Fruit fly (Drosophila melanogaster): ENCODE measurements around the gene CG8562.

Gene CG8562

dm6 chr3L:7380395-7380794 is 17.7 kb upstream of the CG8562 start:
- no peak for TF ChIP-seq CTCF (optimal IDR thresholded peaks at IDR 0.05)
- TF ChIP-seq CG8478 (optimal IDR thresholded peaks at IDR 0.05): no peak

- no peak for TF ChIP-seq CTCF (optimal IDR thresholded peaks at IDR 0.05)
Observed at dm6 chr3L:7381359-7381976, 16.6 kb upstream of the CG8562 start, which contains the start of the genes SMSr and smid. Gene SMSr, minus strand, starts transcription at chr3L:7381474. Gene smid, plus strand, starts transcription at chr3L:7381614.

dm6 chr3L:7387814-7388213 is 10.3 kb upstream of the CG8562 start, which contains the start of gene CG8564:
Gene CG8564, minus strand, starts transcription at chr3L:7387914.
- TF ChIP-seq CTCF (optimal IDR thresholded peaks at IDR 0.05): no peak
- TF ChIP-seq CG8478 (optimal IDR thresholded peaks at IDR 0.05): no peak

dm6 chr3L:7390004-7390403 is 8.1 kb upstream of the CG8562 start:
- TF ChIP-seq CG8478 (optimal IDR thresholded peaks at IDR 0.05): no peak
- TF ChIP-seq CTCF (optimal IDR thresholded peaks at IDR 0.05): no peak

- TF ChIP-seq CG8478 (optimal IDR thresholded peaks at IDR 0.05) (no peak), CTCF (optimal IDR thresholded peaks at IDR 0.05) (no peak)
Observed at dm6 chr3L:7390442-7390841, 7.6 kb upstream of the CG8562 start, which contains the start of gene CG8563. Gene CG8563, plus strand, starts transcription at chr3L:7390742.

- no peak for TF ChIP-seq CG8478 (optimal IDR thresholded peaks at IDR 0.05)
- TF ChIP-seq CTCF (optimal IDR thresholded peaks at IDR 0.05): no peak
Observed at dm6 chr3L:7396055-7396454, 2.0 kb upstream of the CG8562 start, which contains the start of gene CG32379. Gene CG32379, plus strand, starts transcription at chr3L:7396355.

dm6 chr3L:7399770-7400169 is 1.7 kb downstream of the CG8562 start, which contains the start of gene CG18417:
Gene CG18417, plus strand, starts transcription at chr3L:7400070.
- TF ChIP-seq CTCF (optimal IDR thresholded peaks at IDR 0.05) (no peak), CG8478 (optimal IDR thresholded peaks at IDR 0.05) (no peak)

- TF ChIP-seq CG8478 (optimal IDR thresholded peaks at IDR 0.05) (no peak), CTCF (optimal IDR thresholded peaks at IDR 0.05) (no peak)
Observed at dm6 chr3L:7401972-7402371, 3.9 kb downstream of the CG8562 start.

- TF ChIP-seq CTCF (optimal IDR thresholded peaks at IDR 0.05) (no peak), CG8478 (optimal IDR thresholded peaks at IDR 0.05) (no peak)
Observed at dm6 chr3L:7404081-7404480, 6.0 kb downstream of the CG8562 start, which contains the start of gene CG8560. Gene CG8560, minus strand, starts transcription at chr3L:7404181.

dm6 chr3L:7422578-7422977 is 24.5 kb downstream of the CG8562 start:
- TF ChIP-seq CG8478 (optimal IDR thresholded peaks at IDR 0.05) (no peak), CTCF (optimal IDR thresholded peaks at IDR 0.05) (no peak)

- no peak for TF ChIP-seq CG8478 (optimal IDR thresholded peaks at IDR 0.05)
Observed at dm6 chr3L:7423517-7423916, 25.4 kb downstream of the CG8562 start, which contains the start of gene CG42458. Gene CG42458, plus strand, starts transcription at chr3L:7423827.

dm6 chr3L:7432265-7432664 is 34.2 kb downstream of the CG8562 start:
- no peak for TF ChIP-seq CG8478 (optimal IDR thresholded peaks at IDR 0.05)

dm6 chr3L:7432811-7433324 is 34.8 kb downstream of the CG8562 start:
- no peak for TF ChIP-seq CG8478 (optimal IDR thresholded peaks at IDR 0.05)

- no peak for TF ChIP-seq CG8478 (optimal IDR thresholded peaks at IDR 0.05)
- no peak for TF ChIP-seq CTCF (optimal IDR thresholded peaks at IDR 0.05)
Observed at dm6 chr3L:7433325-7433827, 35.3 kb downstream of the CG8562 start.

dm6 chr3L:7434198-7434597 is 36.1 kb downstream of the CG8562 start:
- TF ChIP-seq CTCF (optimal IDR thresholded peaks at IDR 0.05) (no peak), CG8478 (optimal IDR thresholded peaks at IDR 0.05) (no peak)
